Fruit fly (Drosophila melanogaster) whole organism, wandering third instar larva: ENCODE results near the gene Cul6.

Experiments
- Abd-B ChIP-seq: fragments of >200 bp; optimal IDR thresholded peaks from 2 replicates; lab custom pipeline; 2017; ENCODE audit warnings: missing biosample characterization, missing genetic modification characterization
- CG32264 ChIP-seq: fragments of 200-800 bp; sonication (Bioruptor generic); optimal IDR thresholded peaks from 2 replicates; lab custom pipeline; 2016; ENCODE audit warnings: missing biosample characterization, missing genetic modification characterization
- CG9705 ChIP-seq: fragments of 200-800 bp; sonication (Bioruptor generic); optimal IDR thresholded peaks from 2 replicates; lab custom pipeline; 2018; ENCODE audit warnings: missing biosample characterization, mild to moderate bottlenecking, missing genetic modification characterization
- CrebA ChIP-seq: fragments of 200-800 bp; sonication (Bioruptor generic); optimal IDR thresholded peaks from 2 replicates; lab custom pipeline; 2016; ENCODE audit warnings: missing biosample characterization, mild to moderate bottlenecking, missing genetic modification characterization, borderline replicate concordance
- Dfd ChIP-seq: fragments of >200 bp; optimal IDR thresholded peaks from 2 replicates; lab custom pipeline; 2017; ENCODE audit warnings: missing biosample characterization, missing genetic modification characterization
- Dif ChIP-seq: fragments of 200-275, 200-300 bp; sonication (Bioruptor generic); optimal IDR thresholded peaks from 2 replicates; lab custom pipeline; 2018; ENCODE audit warnings: missing biosample characterization, missing genetic modification characterization; ENCODE audit not compliant: partially characterized antibody
- GATAd ChIP-seq: sonication (Bioruptor generic); optimal IDR thresholded peaks from 2 replicates; lab custom pipeline; 2016; ENCODE audit warnings: missing biosample characterization, missing genetic modification characterization
- HLH106 ChIP-seq: fragments of 200-800 bp; optimal IDR thresholded peaks from 3 replicates; lab custom pipeline; 2019; ENCODE audit warnings: missing biosample characterization, mild to moderate bottlenecking, missing genetic modification characterization, moderate library complexity
- Hnf4 ChIP-seq: fragments of 200-800 bp; sonication (Bioruptor generic); optimal IDR thresholded peaks from 2 replicates; lab custom pipeline; 2016; ENCODE audit warnings: missing biosample characterization, mild to moderate bottlenecking, missing genetic modification characterization
- Hr78 ChIP-seq: fragments of >200 bp; optimal IDR thresholded peaks from 2 replicates; lab custom pipeline; 2017; ENCODE audit warnings: missing biosample characterization, missing genetic modification characterization
- Hr83 ChIP-seq: fragments of 200-300 bp; sonication (Bioruptor generic); optimal IDR thresholded peaks from 2 replicates; lab custom pipeline; 2016; ENCODE audit warnings: missing biosample characterization, mild to moderate bottlenecking, missing genetic modification characterization, moderate library complexity; ENCODE audit not compliant: poor library complexity, severe bottlenecking
- Jra ChIP-seq: sonication (Bioruptor generic); optimal IDR thresholded peaks from 2 replicates; lab custom pipeline; 2016; ENCODE audit warnings: missing biosample characterization, missing genetic modification characterization
- Mio ChIP-seq: sonication (Bioruptor generic); optimal IDR thresholded peaks from 2 replicates; lab custom pipeline; 2016; ENCODE audit warnings: missing biosample characterization, missing genetic modification characterization
- Myc ChIP-seq: fragments of >200 bp; optimal IDR thresholded peaks from 2 replicates; lab custom pipeline; 2017
- N ChIP-seq: fragments of >200 bp; optimal IDR thresholded peaks from 2 replicates; lab custom pipeline; 2018; ENCODE audit warnings: missing biosample characterization, missing external identifiers, missing genetic modification characterization
- OdsH ChIP-seq: fragments of 200-800 bp; sonication (Bioruptor generic); optimal IDR thresholded peaks from 2 replicates; lab custom pipeline; 2016; ENCODE audit warnings: missing biosample characterization, mild to moderate bottlenecking, missing genetic modification characterization
- Rel ChIP-seq, 2 experiments: fragments of 200-800 bp; sonication (Bioruptor generic) in 1 of 2; optimal IDR thresholded peaks; 2 replicates in 1 of 2; 3 replicates in 1 of 2; lab custom pipeline; 2016 to 2019; ENCODE audit warnings: mild to moderate bottlenecking in 2 of 2, missing biosample characterization in 2 of 2, missing genetic modification characterization in 2 of 2, moderate library complexity in 1 of 2
- Sp1 ChIP-seq: fragments of 200-800 bp; sonication (Bioruptor generic); optimal IDR thresholded peaks from 3 replicates; lab custom pipeline; 2019; ENCODE audit warnings: missing biosample characterization, mild to moderate bottlenecking, missing genetic modification characterization, moderate library complexity
- Vsx2 ChIP-seq: fragments of 200-300, 225-300 bp; sonication (Bioruptor generic); optimal IDR thresholded peaks from 2 replicates; lab custom pipeline; 2018; ENCODE audit warnings: missing biosample characterization, missing genetic modification characterization; ENCODE audit not compliant: partially characterized antibody
- br ChIP-seq: fragments of 200-800 bp; sonication (Bioruptor generic); optimal IDR thresholded peaks from 2 replicates; lab custom pipeline; 2016; ENCODE audit warnings: missing biosample characterization, missing genetic modification characterization
- brk ChIP-seq: fragments of 200-800 bp; sonication (Bioruptor generic); optimal IDR thresholded peaks from 2 replicates; lab custom pipeline; 2016; ENCODE audit warnings: missing biosample characterization, mild to moderate bottlenecking, missing genetic modification characterization
- dl ChIP-seq, 2 experiments: fragments of 175-275, 200-275 bp in 1 of 2; fragments of 200-275 bp in 1 of 2; sonication (Bioruptor generic); optimal IDR thresholded peaks; lab custom pipeline; 2018; ENCODE audit warnings: mild to moderate bottlenecking in 2 of 2, missing biosample characterization in 2 of 2, missing genetic modification characterization in 2 of 2, moderate library complexity in 2 of 2; ENCODE audit not compliant: partially characterized antibody in 2 of 2, insufficient read depth in 1 of 2
- dmrt93B ChIP-seq: fragments of 200-800 bp; sonication (Bioruptor generic); optimal IDR thresholded peaks from 2 replicates; lab custom pipeline; 2018; ENCODE audit warnings: missing biosample characterization, mild to moderate bottlenecking, missing genetic modification characterization
- dsf ChIP-seq: sonication (Bioruptor generic); optimal IDR thresholded peaks from 2 replicates; lab custom pipeline; 2016; ENCODE audit warnings: missing biosample characterization, missing genetic modification characterization, borderline replicate concordance
- ey ChIP-seq: fragments of 200-800 bp; sonication (Bioruptor generic); optimal IDR thresholded peaks from 2 replicates; lab custom pipeline; 2016; ENCODE audit warnings: missing biosample characterization, missing genetic modification characterization
- foxo ChIP-seq, 2 experiments: fragments of 200-800 bp; sonication (Bioruptor generic); optimal IDR thresholded peaks; 2 replicates in 1 of 2; 3 replicates in 1 of 2; lab custom pipeline; 2016 to 2017; ENCODE audit warnings: missing biosample characterization in 2 of 2, missing genetic modification characterization in 2 of 2
- fru ChIP-seq: fragments of 200-800 bp; sonication (Bioruptor generic); optimal IDR thresholded peaks from 3 replicates; lab custom pipeline; 2016; ENCODE audit warnings: missing biosample characterization, mild to moderate bottlenecking, missing genetic modification characterization
- h ChIP-seq: fragments of 200-800 bp; sonication (Bioruptor generic); optimal IDR thresholded peaks from 3 replicates; lab custom pipeline; 2016; ENCODE audit warnings: missing biosample characterization, mild to moderate bottlenecking, missing genetic modification characterization
- jim ChIP-seq: fragments of 175-275, 200-325 bp; sonication (Bioruptor generic); optimal IDR thresholded peaks from 2 replicates; lab custom pipeline; 2016; ENCODE audit warnings: missing biosample characterization, mild to moderate bottlenecking, missing genetic modification characterization
- lola ChIP-seq: fragments of >200 bp; optimal IDR thresholded peaks from 2 replicates; lab custom pipeline; 2017; ENCODE audit warnings: missing biosample characterization, missing genetic modification characterization
- pan ChIP-seq: fragments of >200 bp; optimal IDR thresholded peaks from 2 replicates; lab custom pipeline; 2017
- psq ChIP-seq: fragments of 200-800 bp; sonication (Bioruptor generic); optimal IDR thresholded peaks from 3 replicates; lab custom pipeline; 2017; ENCODE audit warnings: missing biosample characterization, mild to moderate bottlenecking, missing genetic modification characterization, moderate library complexity
- rgr ChIP-seq: fragments of 200-800 bp; sonication (Bioruptor generic); optimal IDR thresholded peaks from 3 replicates; lab custom pipeline; 2016; ENCODE audit warnings: missing biosample characterization, mild to moderate bottlenecking, missing genetic modification characterization
- sage ChIP-seq: fragments of 200-800 bp; sonication (Bioruptor generic); optimal IDR thresholded peaks from 2 replicates; lab custom pipeline; 2016; ENCODE audit warnings: missing biosample characterization, mild to moderate bottlenecking, missing genetic modification characterization
- sv ChIP-seq: fragments of 200-800 bp; sonication (Bioruptor generic); optimal IDR thresholded peaks from 3 replicates; lab custom pipeline; 2016; ENCODE audit warnings: missing biosample characterization, missing genetic modification characterization
- tai ChIP-seq: sonication (Bioruptor generic); optimal IDR thresholded peaks from 2 replicates; lab custom pipeline; 2016; ENCODE audit warnings: missing biosample characterization, missing genetic modification characterization
- usp ChIP-seq: fragments of >200 bp; optimal IDR thresholded peaks from 2 replicates; lab custom pipeline; 2017; ENCODE audit warnings: missing biosample characterization, missing genetic modification characterization
- woc ChIP-seq: sonication (Bioruptor generic); optimal IDR thresholded peaks from 2 replicates; lab custom pipeline; 2016; ENCODE audit warnings: missing biosample characterization, mild to moderate bottlenecking, missing genetic modification characterization

The Cul6 gene

DNA sequence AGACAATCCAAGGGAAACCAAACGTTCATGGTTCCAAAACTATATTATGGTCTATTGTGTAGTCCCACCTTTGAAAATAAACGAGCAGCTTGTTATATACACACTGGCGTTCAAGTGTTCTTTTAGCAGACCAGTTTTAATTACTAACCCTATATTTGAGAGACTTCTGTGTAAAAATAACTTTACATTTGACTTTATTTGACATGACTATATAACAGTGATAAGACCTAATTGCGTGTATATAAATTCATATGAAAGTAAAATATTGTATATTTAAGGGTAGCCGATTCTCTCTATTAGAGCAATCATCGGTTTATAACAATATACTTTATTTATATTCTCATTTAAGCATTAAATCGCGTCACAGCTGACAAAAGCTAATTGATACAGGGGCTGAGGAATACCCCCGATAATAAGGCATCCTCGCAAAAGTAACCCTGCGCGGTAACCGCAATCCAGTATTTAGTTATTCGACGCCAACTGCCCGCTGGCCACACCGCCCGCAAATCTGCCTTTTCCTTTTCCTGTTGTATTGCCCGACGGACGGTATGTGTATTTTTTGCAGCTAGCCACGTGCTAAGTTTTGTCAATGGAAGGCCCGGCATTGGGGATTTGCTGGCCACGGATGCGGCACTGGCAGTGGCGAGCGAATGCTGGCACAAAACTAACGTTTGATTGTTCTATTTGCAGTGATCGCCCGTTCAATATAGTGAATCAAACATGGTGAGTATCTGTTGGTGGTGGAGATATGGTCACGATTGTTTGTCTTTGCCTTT, 30.0 kb upstream of the Cul6 start, which contains the start of gene RpS4:
RpS4 (plus strand) TSS at position 465 of the 776 bp plus-strand sequence.
- TF ChIP-seq woc, result peak; percentile 39
- peak; percentile 74 for TF ChIP-seq fru
- TF ChIP-seq Hr78 (GFP tag; lab: Kevin White, UChicago), result no peak
- TF ChIP-seq Sp1 (GFP tag; lab: Kevin White, UChicago), result peak; percentile 95
- no peak for TF ChIP-seq CrebA (GFP tag; lab: Kevin White, UChicago)
- TF ChIP-seq Dfd, result no peak
- TF ChIP-seq lola (GFP tag; lab: Kevin White, UChicago), result no peak
- TF ChIP-seq h (GFP tag; lab: Kevin White, UChicago), result peak; percentile 85
- TF ChIP-seq dl (GFP tag; optimal IDR thresholded peaks at IDR 0.05; lab: Kevin White, UChicago; ENCODE audit: insufficient read depth in 1 of 2, partially characterized antibody in 2 of 2), result no peak
- TF ChIP-seq pan (lab: Kevin White, UChicago), result no peak
- peak; percentile 54 for TF ChIP-seq Dif (GFP tag; lab: Kevin White, UChicago)
- no peak for TF ChIP-seq usp (GFP tag; lab: Kevin White, UChicago)
- peak; percentile 93 for TF ChIP-seq CG9705 (GFP tag; lab: Kevin White, UChicago)
- TF ChIP-seq OdsH (GFP tag; lab: Kevin White, UChicago), result peak; percentile 75
- no peak for TF ChIP-seq Rel (GFP tag; optimal IDR thresholded peaks at IDR 0.05; lab: Kevin White, UChicago)
- peak; percentile 78 for TF ChIP-seq Rel (tag; optimal IDR thresholded peaks at IDR 0.05; lab: Kevin White, UChicago)
- TF ChIP-seq psq (GFP tag; lab: Kevin White, UChicago), result peak; percentile 54
- TF ChIP-seq Hr83 (GFP tag; lab: Kevin White, UChicago), result peak; percentile 97
- TF ChIP-seq ey (GFP tag; lab: Kevin White, UChicago), result peak; percentile 71
- TF ChIP-seq HLH106, result peak; percentile 81
- TF ChIP-seq GATAd (GFP tag; lab: Kevin White, UChicago), result no peak
- TF ChIP-seq sv (GFP tag; lab: Kevin White, UChicago), result peak; percentile 85
- peak; percentile 86 for TF ChIP-seq br (GFP tag; lab: Kevin White, UChicago)
- TF ChIP-seq rgr (GFP tag; lab: Kevin White, UChicago), result peak; percentile 92
- TF ChIP-seq N (GFP tag; lab: Kevin White, UChicago), result no peak
- TF ChIP-seq Abd-B (GFP tag; lab: Kevin White, UChicago), result no peak
- peak; percentile 6 to 77 for TF ChIP-seq foxo (GFP tag; optimal IDR thresholded peaks at IDR 0.05; lab: Kevin White, UChicago)
- TF ChIP-seq CG32264 (GFP tag; lab: Kevin White, UChicago), result peak; percentile 51
- peak; percentile 63 for TF ChIP-seq Mio
- TF ChIP-seq dmrt93B, result peak; percentile 91
- peak; percentile 74 for TF ChIP-seq jim
- no peak for TF ChIP-seq brk
- no peak for TF ChIP-seq dsf (GFP tag; lab: Kevin White, UChicago)
- no peak for TF ChIP-seq Vsx2 (GFP tag; lab: Kevin White, UChicago)
- TF ChIP-seq tai (GFP tag; lab: Kevin White, UChicago), result no peak
- TF ChIP-seq Jra, result peak; percentile 42
- TF ChIP-seq sage (GFP tag; lab: Kevin White, UChicago), result peak; percentile 35
- peak; percentile 50 for TF ChIP-seq Myc (lab: Kevin White, UChicago)
- TF ChIP-seq Hnf4 (GFP tag; lab: Kevin White, UChicago), result peak; percentile 85

DNA sequence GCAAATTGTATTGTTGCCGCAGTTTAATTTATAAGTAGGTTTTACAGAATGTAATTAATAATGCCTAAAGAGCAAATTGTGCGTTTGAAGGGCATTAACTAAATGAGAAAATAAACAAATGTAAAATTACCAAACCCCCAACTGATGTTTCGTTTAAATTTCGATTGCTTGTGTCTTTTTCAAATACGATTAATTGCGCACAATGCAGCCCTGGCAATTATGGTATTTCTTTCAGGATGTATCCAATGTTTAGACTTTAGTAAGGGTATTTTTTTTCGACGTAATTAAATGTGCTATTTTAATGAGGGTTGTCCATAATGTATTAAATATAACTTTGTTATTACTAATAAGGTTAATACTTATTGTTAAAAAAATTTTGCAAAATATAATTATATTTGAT, 29.4 kb upstream of the Cul6 start:
- no peak for TF ChIP-seq dl (GFP tag; optimal IDR thresholded peaks at IDR 0.05; lab: Kevin White, UChicago; ENCODE audit: insufficient read depth in 1 of 2, partially characterized antibody in 2 of 2)
- TF ChIP-seq br (GFP tag; lab: Kevin White, UChicago), result no peak
